Fruit fly (Drosophila melanogaster) whole organism, pupa: ENCODE measurements around the gene CG11403.
A peak's percentile ranks its signal among the peaks of the same experiment; 100 is the strongest.

ENCODE experiments used
- CG32121 ChIP-seq: fragments of 200-800 bp; sonication (Bioruptor generic); IDR thresholded peaks from 2 replicates; pipeline ENCODE4 v1.3.6; 2022; ENCODE audit warnings: missing biosample characterization, missing genetic modification characterization
- CG34367 ChIP-seq: fragments of 200-800 bp; sonication (Bioruptor generic); optimal IDR thresholded peaks from 2 replicates; lab custom pipeline; 2018; ENCODE audit warnings: missing biosample characterization, mild to moderate bottlenecking, missing genetic modification characterization
- CG8159 ChIP-seq: fragments of 200-800 bp; sonication (Bioruptor generic); optimal IDR thresholded peaks from 3 replicates; lab custom pipeline; 2018; ENCODE audit warnings: missing biosample characterization, mild to moderate bottlenecking, missing genetic modification characterization, moderate library complexity
- EcR ChIP-seq: fragments of 200-800 bp; sonication (Bioruptor generic); optimal IDR thresholded peaks from 3 replicates; lab custom pipeline; 2019; ENCODE audit warnings: missing biosample characterization, missing genetic modification characterization, mild to moderate bottlenecking, moderate library complexity, missing genetic modification reagents
- Pif1A ChIP-seq: fragments of 200-800 bp; sonication (Bioruptor generic); optimal IDR thresholded peaks from 3 replicates; lab custom pipeline; 2016; ENCODE audit warnings: missing biosample characterization, missing genetic modification characterization
- Pif1B ChIP-seq: fragments of 200-800 bp; sonication (Bioruptor generic); optimal IDR thresholded peaks from 3 replicates; lab custom pipeline; 2016; ENCODE audit warnings: missing biosample characterization, missing genetic modification characterization
- gl ChIP-seq: fragments of 200-800 bp; sonication (Bioruptor generic); optimal IDR thresholded peaks from 2 replicates; lab custom pipeline; 2018; ENCODE audit warnings: missing biosample characterization, mild to moderate bottlenecking, missing genetic modification characterization
- rn ChIP-seq: fragments of 200-800 bp; sonication (Bioruptor generic); IDR thresholded peaks from 2 replicates; pipeline ENCODE4 v1.3.6; 2022; ENCODE audit warnings: missing biosample characterization, missing genetic modification characterization

- TF ChIP-seq CG32121 (GFP tag; lab: Robert Waterston, UW) (0 out of 2 replicates have a peak, but pooled peaks have one; percentile 15), Pif1B (no peak), gl (no peak), CG8159 (no peak), Pif1A (GFP tag; lab: Kevin White, UChicago) (no peak), rn (GFP tag; lab: Robert Waterston, UW) (no peak), CG34367 (tag; lab: Kevin White, UChicago) (no peak), EcR (GFP tag; lab: Kevin White, UChicago) (no peak)
These were observed 5.7 kb downstream of the CG11403 start for dm6 chrX:1233989-1234388.
